Worm (Caenorhabditis elegans) whole organism, mixed stage, embryonic: Measurements from ENCODE around the gene W09G12.9.
"Not testable (repeated sequence)": the region's sequence is repeated elsewhere in the genome, so short reads cannot be mapped to it uniquely, and the experiment has no call there.

ENCODE experiments used
- M03D4.4 ChIP-seq: sonication (generic microtip); optimal IDR thresholded peaks from 2 replicates; lab custom pipeline; 2017; ENCODE audit warnings: mild to moderate bottlenecking, missing genetic modification characterization, missing compliant biosample characterization
- bed-3 ChIP-seq: fragments of 200-800 bp; sonication (Bioruptor generic); optimal IDR thresholded peaks from 3 replicates; lab custom pipeline; 2018; ENCODE audit warnings: mild to moderate bottlenecking, missing genetic modification characterization, moderate library complexity, missing compliant biosample characterization
- ceh-39 ChIP-seq: fragments of 150-350 bp; optimal IDR thresholded peaks from 2 replicates; lab custom pipeline; 2014; ENCODE audit warnings: missing biosample characterization, missing genetic modification characterization
- ceh-43 ChIP-seq: fragments of 200-800 bp; sonication (Bioruptor generic); optimal IDR thresholded peaks from 2 replicates; lab custom pipeline; 2018; ENCODE audit warnings: mild to moderate bottlenecking, missing genetic modification characterization, moderate library complexity, missing compliant biosample characterization
- ceh-83 ChIP-seq: fragments of 200-800 bp; sonication (Bioruptor generic); optimal IDR thresholded peaks from 2 replicates; lab custom pipeline; 2018; ENCODE audit warnings: mild to moderate bottlenecking, missing genetic modification characterization, missing compliant biosample characterization
- cnd-1 ChIP-seq: fragments of 200-800 bp; sonication (Bioruptor generic); optimal IDR thresholded peaks from 2 replicates; lab custom pipeline; 2018; ENCODE audit warnings: mild to moderate bottlenecking, missing genetic modification characterization, missing compliant biosample characterization
- drap-1 ChIP-seq: fragments of 200-800 bp; sonication (Bioruptor generic); optimal IDR thresholded peaks from 3 replicates; lab custom pipeline; 2018; ENCODE audit warnings: mild to moderate bottlenecking, missing genetic modification characterization, missing compliant biosample characterization
- elt-1 ChIP-seq: sonication (generic microtip); optimal IDR thresholded peaks from 2 replicates; lab custom pipeline; 2017; ENCODE audit warnings: missing genetic modification characterization, mild to moderate bottlenecking, missing compliant biosample characterization, antibody characterized with exemption, moderate library complexity, borderline replicate concordance; ENCODE audit not compliant: insufficient read depth
- elt-3 ChIP-seq: fragments of 150-350 bp; optimal IDR thresholded peaks from 2 replicates; lab custom pipeline; 2014; ENCODE audit warnings: missing biosample characterization, missing genetic modification characterization
- flh-1 ChIP-seq: fragments of 200-800 bp; sonication (Bioruptor generic); optimal IDR thresholded peaks from 2 replicates; lab custom pipeline; 2018; ENCODE audit warnings: mild to moderate bottlenecking, missing genetic modification characterization, moderate library complexity, missing compliant biosample characterization
- ham-2 ChIP-seq: fragments of 200-800 bp; sonication (Bioruptor generic); optimal IDR thresholded peaks from 2 replicates; lab custom pipeline; 2018; ENCODE audit warnings: mild to moderate bottlenecking, missing genetic modification characterization, missing compliant biosample characterization
- lin-13 ChIP-seq: fragments of 150-350 bp; optimal IDR thresholded peaks from 2 replicates; lab custom pipeline; 2014; ENCODE audit warnings: missing biosample characterization, missing genetic modification characterization
- lin-32 ChIP-seq: fragments of 200-800 bp; sonication (Bioruptor generic); optimal IDR thresholded peaks from 2 replicates; lab custom pipeline; 2018; ENCODE audit warnings: mild to moderate bottlenecking, missing genetic modification characterization, missing compliant biosample characterization
- mab-5 ChIP-seq: fragments of 150-350 bp; optimal IDR thresholded peaks from 2 replicates; lab custom pipeline; 2014; ENCODE audit warnings: missing biosample characterization, missing genetic modification characterization
- mep-1 ChIP-seq: fragments of 150-350 bp; optimal IDR thresholded peaks from 2 replicates; lab custom pipeline; 2017; ENCODE audit warnings: missing biosample characterization, missing genetic modification reagents, missing genetic modification characterization, inconsistent platforms
- mls-2 ChIP-seq: sonication (generic microtip); optimal IDR thresholded peaks from 2 replicates; lab custom pipeline; 2016; ENCODE audit warnings: mild to moderate bottlenecking, missing genetic modification characterization, moderate library complexity, missing compliant biosample characterization
- nhr-12 ChIP-seq: fragments of 150-350 bp; optimal IDR thresholded peaks from 2 replicates; lab custom pipeline; 2014; ENCODE audit warnings: missing biosample characterization, missing genetic modification characterization
- nhr-237 ChIP-seq: fragments of 150-350 bp; optimal IDR thresholded peaks from 2 replicates; lab custom pipeline; 2014; ENCODE audit warnings: missing biosample characterization, missing genetic modification characterization
- nhr-28 ChIP-seq: fragments of 150-350 bp; optimal IDR thresholded peaks from 2 replicates; lab custom pipeline; 2014; ENCODE audit warnings: missing biosample characterization, missing genetic modification characterization
- nhr-76 ChIP-seq: sonication (generic microtip); optimal IDR thresholded peaks from 2 replicates; lab custom pipeline; 2017; ENCODE audit warnings: missing biosample characterization, missing genetic modification characterization
- pha-4 ChIP-seq: fragments of 150-350 bp; optimal IDR thresholded peaks from 2 replicates; lab custom pipeline; 2018; ENCODE audit warnings: missing biosample characterization, missing genetic modification reagents, missing genetic modification characterization
- sem-2 ChIP-seq: fragments of 200-800 bp; sonication (Bioruptor generic); optimal IDR thresholded peaks from 2 replicates; lab custom pipeline; 2018; ENCODE audit warnings: mild to moderate bottlenecking, missing genetic modification characterization, missing compliant biosample characterization
- snpc-4 ChIP-seq: fragments of 150-350 bp; optimal IDR thresholded peaks from 2 replicates; lab custom pipeline; 2014; ENCODE audit warnings: missing biosample characterization, missing genetic modification characterization
- sptf-1 ChIP-seq: sonication (generic microtip); optimal IDR thresholded peaks from 2 replicates; lab custom pipeline; 2017; ENCODE audit warnings: mild to moderate bottlenecking, missing genetic modification characterization, moderate library complexity, missing compliant biosample characterization
- tbx-8 ChIP-seq: fragments of 200-800 bp; sonication (Bioruptor generic); optimal IDR thresholded peaks from 2 replicates; lab custom pipeline; 2018; ENCODE audit warnings: mild to moderate bottlenecking, missing genetic modification characterization, moderate library complexity, missing compliant biosample characterization
- unc-39 ChIP-seq: fragments of 150-350 bp; optimal IDR thresholded peaks from 2 replicates; lab custom pipeline; 2014; ENCODE audit warnings: missing biosample characterization, missing genetic modification characterization
- unc-62 ChIP-seq: fragments of 150-350 bp; optimal IDR thresholded peaks from 2 replicates; lab custom pipeline; 2014; ENCODE audit warnings: missing biosample characterization, missing genetic modification reagents, missing genetic modification characterization
- ztf-11 ChIP-seq: fragments of 150-350 bp; optimal IDR thresholded peaks from 2 replicates; lab custom pipeline; 2014; ENCODE audit warnings: missing biosample characterization, missing genetic modification characterization

W09G12.9 gene

DNA sequence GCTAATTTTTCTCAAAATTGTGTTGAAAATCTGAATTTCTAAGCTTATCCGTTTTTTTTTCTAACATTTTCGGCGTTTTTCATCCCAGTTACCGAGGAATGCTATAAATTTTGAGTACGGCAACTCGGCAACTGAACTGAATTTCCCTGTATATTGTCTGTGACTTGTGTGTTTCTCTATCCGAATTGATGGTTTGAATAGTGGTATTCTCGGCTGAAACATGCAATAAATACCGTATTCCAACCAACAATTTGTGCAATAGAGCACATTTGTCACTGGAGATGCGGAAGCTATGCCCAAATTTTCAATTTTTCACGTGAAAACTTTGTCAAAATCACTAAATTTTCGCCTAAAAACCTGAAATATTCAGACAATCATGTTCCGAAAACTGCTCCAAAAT lies 34.1 kb upstream of the W09G12.9 start, which contains the start of gene rmif-2:
Gene rmif-2 (plus strand): TSS at position 301 of the 400 bp plus-strand sequence.
- not testable (repeated sequence) for TF ChIP-seq nhr-237, elt-1, pha-4 (tag; lab: Kevin White, UChicago)

DNA sequence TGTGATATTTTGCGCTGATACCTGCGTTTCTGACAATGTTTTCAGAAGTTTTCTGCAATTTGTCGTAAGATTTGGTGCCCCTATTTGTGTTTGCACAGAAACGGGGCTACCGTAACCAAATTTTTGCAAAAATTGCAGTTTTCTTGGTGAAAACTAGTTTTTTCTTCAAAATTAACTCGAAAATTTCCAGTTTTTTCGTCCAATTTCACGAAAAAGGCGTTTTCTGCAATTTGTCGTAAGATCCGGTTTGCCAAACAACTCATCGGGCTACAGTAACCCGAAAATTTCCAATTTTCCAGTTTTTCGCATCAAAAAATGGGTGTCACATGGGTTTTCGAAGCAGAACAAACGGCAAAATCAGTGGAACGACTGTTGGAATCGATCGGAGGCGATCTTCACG lies 28.9 kb upstream of the W09G12.9 start, which contains the start of gene mdt-20:
Gene mdt-20 (plus strand): TSS at position 301 of the 400 bp plus-strand sequence.
- TF ChIP-seq unc-62 (GFP tag; lab: Kevin White, UChicago); drap-1 (GFP tag; lab: Kevin White, UChicago); M03D4.4 (tag; lab: Kevin White, UChicago): not testable (repeated sequence)
- TF ChIP-seq, all 35 proteins: peak for 0; not testable (repeated sequence) for 35

DNA sequence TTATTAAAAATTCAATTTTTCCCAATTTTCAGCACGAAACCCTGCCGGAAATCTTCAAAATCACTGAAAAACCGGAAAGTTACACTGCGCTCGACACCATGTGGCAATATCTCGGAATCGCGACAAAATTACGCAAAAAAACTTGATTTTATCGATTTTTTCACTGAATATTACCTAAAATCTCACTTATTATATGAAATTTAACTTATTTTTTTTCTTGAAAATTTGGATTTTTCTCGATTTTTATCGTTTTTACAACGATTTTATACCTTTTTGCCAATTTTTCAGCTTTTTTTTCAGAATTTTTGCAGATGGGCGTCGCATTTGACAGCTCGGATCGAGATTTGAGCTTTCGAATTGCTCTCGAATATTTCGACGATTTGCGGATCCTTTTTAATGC lies 23.6 kb upstream of the W09G12.9 start, which contains the start of gene spl-3:
Gene spl-3 (plus strand): TSS at position 301 of the 400 bp plus-strand sequence.
- TF ChIP-seq pha-4 (tag; lab: Kevin White, UChicago) (no peak), ceh-39 (tag; lab: Kevin White, UChicago) (no peak), tbx-8 (no peak), nhr-237 (tag; lab: Kevin White, UChicago) (no peak), sem-2 (GFP tag; lab: Kevin White, UChicago) (no peak), nhr-76 (tag; lab: Kevin White, UChicago) (no peak), unc-39 (tag; lab: Kevin White, UChicago) (no peak), mep-1 (tag; lab: Kevin White, UChicago) (no peak), ceh-83 (GFP tag; lab: Kevin White, UChicago) (no peak), lin-32 (no peak), elt-1 (tag; lab: Kevin White, UChicago) (no peak), cnd-1 (tag; lab: Kevin White, UChicago) (no peak), elt-3 (tag; lab: Kevin White, UChicago) (no peak), bed-3 (no peak), ztf-11 (tag; lab: Kevin White, UChicago) (no peak)

DNA sequence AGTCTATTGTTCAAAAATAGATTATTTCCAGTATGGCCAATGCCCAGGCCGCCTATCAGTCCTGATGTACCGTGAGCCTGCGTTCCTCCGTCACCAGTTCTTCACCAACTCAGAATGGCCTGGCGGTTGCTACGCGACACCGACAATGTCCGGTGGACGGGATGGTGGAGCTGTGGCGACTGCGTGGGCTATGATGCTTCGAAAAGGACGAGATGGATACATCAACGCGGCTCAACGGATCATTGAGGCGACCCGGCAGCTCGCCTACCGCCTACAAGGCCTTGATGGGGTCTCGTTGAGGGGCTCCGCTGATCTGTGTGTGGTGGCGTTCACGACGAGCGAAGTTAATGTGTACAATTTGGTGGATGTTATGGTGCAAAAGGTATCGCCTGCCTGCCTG lies 16.9 kb upstream of the W09G12.9 start:
- TF ChIP-seq bed-3 (no peak), cnd-1 (tag; lab: Kevin White, UChicago) (no peak), ceh-43 (GFP tag; lab: Kevin White, UChicago) (no peak), M03D4.4 (tag; lab: Kevin White, UChicago) (no peak), tbx-8 (no peak), unc-62 (GFP tag; lab: Kevin White, UChicago) (no peak), ztf-11 (tag; lab: Kevin White, UChicago) (no peak), pha-4 (tag; lab: Kevin White, UChicago) (no peak)

DNA sequence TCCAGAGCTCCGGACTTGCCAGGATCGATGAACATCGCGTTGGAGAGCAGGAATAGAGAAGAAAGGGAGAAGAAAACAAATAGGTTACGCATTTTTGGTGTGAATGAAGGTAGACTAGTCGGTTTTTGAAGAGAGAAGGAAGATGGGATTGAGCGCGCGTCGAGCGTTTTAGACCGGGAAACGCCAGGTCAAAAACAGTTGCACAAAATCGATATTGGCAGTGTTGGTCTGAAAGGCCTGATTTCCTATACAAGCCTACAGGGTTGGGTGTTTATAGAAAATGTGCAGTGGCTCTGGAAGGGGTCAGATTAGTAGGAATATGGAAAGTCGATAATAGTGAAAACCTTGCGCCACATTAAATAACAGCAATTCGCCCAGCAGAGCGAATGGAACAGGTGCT lies 11.5 kb upstream of the W09G12.9 start, which contains the start of gene dsl-2:
Gene dsl-2 (minus strand): TSS at position 101 of the 400 bp plus-strand sequence.
- TF ChIP-seq lin-13 (tag; lab: Kevin White, UChicago) = no peak
- no peak for TF ChIP-seq lin-32
- no peak for TF ChIP-seq flh-1
- TF ChIP-seq unc-62 (GFP tag; lab: Kevin White, UChicago) = no peak
- no peak for TF ChIP-seq ztf-11 (tag; lab: Kevin White, UChicago)
- TF ChIP-seq nhr-12 (tag; lab: Kevin White, UChicago) = no peak
- no peak for TF ChIP-seq nhr-28 (tag; lab: Kevin White, UChicago)
- no peak for TF ChIP-seq sptf-1
- TF ChIP-seq mls-2 = no peak
- TF ChIP-seq snpc-4 (tag; lab: Kevin White, UChicago) = no peak
- no peak for TF ChIP-seq drap-1 (GFP tag; lab: Kevin White, UChicago)
- TF ChIP-seq nhr-76 (tag; lab: Kevin White, UChicago) = no peak

DNA sequence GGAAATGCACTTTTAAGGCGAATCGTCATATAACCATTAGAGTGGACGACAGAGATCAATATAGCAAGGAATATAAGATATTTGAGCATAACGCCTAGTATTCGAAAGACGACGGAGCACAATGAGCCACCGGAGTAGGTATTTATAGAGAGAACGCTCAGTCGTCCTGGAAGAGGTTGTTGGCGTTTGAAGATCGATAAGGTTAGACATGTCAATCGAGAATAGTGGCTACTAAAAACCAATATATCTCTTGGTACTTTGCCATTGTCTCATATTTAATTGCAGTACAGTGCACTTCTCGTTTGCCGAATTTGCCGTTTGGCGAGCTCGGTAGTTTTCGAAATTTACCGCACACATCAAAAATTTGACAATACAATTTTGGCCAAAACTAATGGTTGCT lies 8.4 kb upstream of the W09G12.9 start, which contains the start of gene dsl-1:
Gene dsl-1 (minus strand): TSS at position 101 of the 400 bp plus-strand sequence.
- TF ChIP-seq ceh-43 (GFP tag; lab: Kevin White, UChicago) (no peak), elt-3 (tag; lab: Kevin White, UChicago) (no peak), ham-2 (no peak), cnd-1 (tag; lab: Kevin White, UChicago) (no peak), nhr-76 (tag; lab: Kevin White, UChicago) (no peak), mab-5 (tag; lab: Kevin White, UChicago) (no peak)
